Worm (Caenorhabditis elegans) whole organism, mixed stage, embryonic: Measurements from ENCODE around the gene fbxa-184.

Experiments
- M03D4.4 ChIP-seq: sonication (generic microtip); optimal IDR thresholded peaks from 2 replicates; lab custom pipeline; 2017; ENCODE audit warnings: mild to moderate bottlenecking, missing genetic modification characterization, missing compliant biosample characterization
- bed-3 ChIP-seq: fragments of 200-800 bp; sonication (Bioruptor generic); optimal IDR thresholded peaks from 3 replicates; lab custom pipeline; 2018; ENCODE audit warnings: mild to moderate bottlenecking, missing genetic modification characterization, moderate library complexity, missing compliant biosample characterization
- blmp-1 ChIP-seq: fragments of 150-350 bp; optimal IDR thresholded peaks from 2 replicates; lab custom pipeline; 2014; ENCODE audit warnings: missing biosample characterization, missing genetic modification characterization
- ceh-39 ChIP-seq: fragments of 150-350 bp; optimal IDR thresholded peaks from 2 replicates; lab custom pipeline; 2014; ENCODE audit warnings: missing biosample characterization, missing genetic modification characterization
- ceh-43 ChIP-seq: fragments of 200-800 bp; sonication (Bioruptor generic); optimal IDR thresholded peaks from 2 replicates; lab custom pipeline; 2018; ENCODE audit warnings: mild to moderate bottlenecking, missing genetic modification characterization, moderate library complexity, missing compliant biosample characterization
- ceh-83 ChIP-seq: fragments of 200-800 bp; sonication (Bioruptor generic); optimal IDR thresholded peaks from 2 replicates; lab custom pipeline; 2018; ENCODE audit warnings: mild to moderate bottlenecking, missing genetic modification characterization, missing compliant biosample characterization
- cnd-1 ChIP-seq: fragments of 200-800 bp; sonication (Bioruptor generic); optimal IDR thresholded peaks from 2 replicates; lab custom pipeline; 2018; ENCODE audit warnings: mild to moderate bottlenecking, missing genetic modification characterization, missing compliant biosample characterization
- drap-1 ChIP-seq: fragments of 200-800 bp; sonication (Bioruptor generic); optimal IDR thresholded peaks from 3 replicates; lab custom pipeline; 2018; ENCODE audit warnings: mild to moderate bottlenecking, missing genetic modification characterization, missing compliant biosample characterization
- elt-1 ChIP-seq: sonication (generic microtip); optimal IDR thresholded peaks from 2 replicates; lab custom pipeline; 2017; ENCODE audit warnings: missing genetic modification characterization, mild to moderate bottlenecking, missing compliant biosample characterization, antibody characterized with exemption, moderate library complexity, borderline replicate concordance; ENCODE audit not compliant: insufficient read depth
- elt-3 ChIP-seq: fragments of 150-350 bp; optimal IDR thresholded peaks from 2 replicates; lab custom pipeline; 2014; ENCODE audit warnings: missing biosample characterization, missing genetic modification characterization
- flh-1 ChIP-seq: fragments of 200-800 bp; sonication (Bioruptor generic); optimal IDR thresholded peaks from 2 replicates; lab custom pipeline; 2018; ENCODE audit warnings: mild to moderate bottlenecking, missing genetic modification characterization, moderate library complexity, missing compliant biosample characterization
- ham-2 ChIP-seq: fragments of 200-800 bp; sonication (Bioruptor generic); optimal IDR thresholded peaks from 2 replicates; lab custom pipeline; 2018; ENCODE audit warnings: mild to moderate bottlenecking, missing genetic modification characterization, missing compliant biosample characterization
- hlh-1 ChIP-seq: fragments of 150-350 bp; optimal IDR thresholded peaks from 2 replicates; lab custom pipeline; 2014; ENCODE audit warnings: missing biosample characterization, missing genetic modification reagents, missing genetic modification characterization
- lin-13 ChIP-seq: fragments of 150-350 bp; optimal IDR thresholded peaks from 2 replicates; lab custom pipeline; 2014; ENCODE audit warnings: missing biosample characterization, missing genetic modification characterization
- lin-32 ChIP-seq: fragments of 200-800 bp; sonication (Bioruptor generic); optimal IDR thresholded peaks from 2 replicates; lab custom pipeline; 2018; ENCODE audit warnings: mild to moderate bottlenecking, missing genetic modification characterization, missing compliant biosample characterization
- lsy-2 ChIP-seq: fragments of 150-350 bp; optimal IDR thresholded peaks from 2 replicates; lab custom pipeline; 2014; ENCODE audit warnings: missing biosample characterization, missing genetic modification characterization
- mab-5 ChIP-seq: fragments of 150-350 bp; optimal IDR thresholded peaks from 2 replicates; lab custom pipeline; 2014; ENCODE audit warnings: missing biosample characterization, missing genetic modification characterization
- mep-1 ChIP-seq: fragments of 150-350 bp; optimal IDR thresholded peaks from 2 replicates; lab custom pipeline; 2017; ENCODE audit warnings: missing biosample characterization, missing genetic modification reagents, missing genetic modification characterization, inconsistent platforms
- mls-2 ChIP-seq: sonication (generic microtip); optimal IDR thresholded peaks from 2 replicates; lab custom pipeline; 2016; ENCODE audit warnings: mild to moderate bottlenecking, missing genetic modification characterization, moderate library complexity, missing compliant biosample characterization
- nhr-2 ChIP-seq: fragments of 150-350 bp; optimal IDR thresholded peaks from 2 replicates; lab custom pipeline; 2014; ENCODE audit warnings: missing biosample characterization, missing genetic modification characterization
- nhr-237 ChIP-seq: fragments of 150-350 bp; optimal IDR thresholded peaks from 2 replicates; lab custom pipeline; 2014; ENCODE audit warnings: missing biosample characterization, missing genetic modification characterization
- nhr-28 ChIP-seq: fragments of 150-350 bp; optimal IDR thresholded peaks from 2 replicates; lab custom pipeline; 2014; ENCODE audit warnings: missing biosample characterization, missing genetic modification characterization
- pha-4 ChIP-seq: fragments of 150-350 bp; optimal IDR thresholded peaks from 2 replicates; lab custom pipeline; 2018; ENCODE audit warnings: missing biosample characterization, missing genetic modification reagents, missing genetic modification characterization
- snpc-4 ChIP-seq: fragments of 150-350 bp; optimal IDR thresholded peaks from 2 replicates; lab custom pipeline; 2014; ENCODE audit warnings: missing biosample characterization, missing genetic modification characterization
- tbx-8 ChIP-seq: fragments of 200-800 bp; sonication (Bioruptor generic); optimal IDR thresholded peaks from 2 replicates; lab custom pipeline; 2018; ENCODE audit warnings: mild to moderate bottlenecking, missing genetic modification characterization, moderate library complexity, missing compliant biosample characterization
- unc-120 ChIP-seq: sonication (generic microtip); optimal IDR thresholded peaks from 2 replicates; lab custom pipeline; 2017; ENCODE audit warnings: missing genetic modification characterization, missing compliant biosample characterization; ENCODE audit not compliant: poor library complexity, severe bottlenecking
- unc-39 ChIP-seq: fragments of 150-350 bp; optimal IDR thresholded peaks from 2 replicates; lab custom pipeline; 2014; ENCODE audit warnings: missing biosample characterization, missing genetic modification characterization
- zip-8 ChIP-seq: fragments of 150-350 bp; optimal IDR thresholded peaks from 2 replicates; lab custom pipeline; 2014; ENCODE audit warnings: missing biosample characterization, missing genetic modification characterization
- ztf-11 ChIP-seq: fragments of 150-350 bp; optimal IDR thresholded peaks from 2 replicates; lab custom pipeline; 2014; ENCODE audit warnings: missing biosample characterization, missing genetic modification characterization

Gene fbxa-184

DNA sequence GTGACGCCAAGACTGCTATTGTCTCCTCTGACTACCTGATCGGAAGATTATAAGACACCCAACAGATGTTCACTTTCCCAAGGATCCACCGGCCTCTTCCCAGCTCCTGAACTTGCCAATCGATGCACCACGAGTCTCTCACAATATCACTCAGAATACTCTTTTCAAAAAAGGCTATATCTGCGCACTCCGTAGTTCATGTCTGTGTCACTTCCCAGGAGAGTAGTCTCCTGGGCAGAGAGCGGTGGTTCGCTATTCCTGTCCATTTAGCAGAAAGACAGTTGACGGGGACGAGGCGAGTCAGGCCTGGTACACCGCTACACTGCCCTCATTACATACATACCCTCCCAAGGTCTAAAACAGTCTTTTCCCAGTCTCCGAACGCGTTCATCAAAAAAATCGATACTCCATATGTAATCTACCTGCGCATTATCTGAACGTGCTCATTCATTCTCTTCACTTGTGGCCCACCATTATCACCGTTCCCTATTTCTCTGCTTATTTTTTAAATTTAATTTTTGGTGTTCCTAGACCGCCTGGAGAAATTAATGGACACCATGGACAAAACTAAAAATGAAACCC lies 4.8 kb downstream of the fbxa-184 start, which contains the start of gene btb-6:
btb-6 (plus strand) TSS at position 532 of the 582 bp plus-strand sequence.
- TF ChIP-seq lin-13 (tag; lab: Kevin White, UChicago), result no peak
- TF ChIP-seq mls-2 (tag; lab: Kevin White, UChicago), result no peak
- TF ChIP-seq flh-1, result no peak
- no peak for TF ChIP-seq elt-3 (tag; lab: Kevin White, UChicago)
- no peak for TF ChIP-seq snpc-4 (tag; lab: Kevin White, UChicago)
- TF ChIP-seq nhr-2, result peak; percentile 69
- peak; percentile 9 for TF ChIP-seq ceh-39 (tag; lab: Kevin White, UChicago)
- no peak for TF ChIP-seq pha-4 (tag; lab: Kevin White, UChicago)
- no peak for TF ChIP-seq ham-2 (GFP tag; lab: Kevin White, UChicago)
- TF ChIP-seq cnd-1 (tag; lab: Kevin White, UChicago), result peak; percentile 4
- no peak for TF ChIP-seq unc-39 (tag; lab: Kevin White, UChicago)
- no peak for TF ChIP-seq hlh-1

DNA sequence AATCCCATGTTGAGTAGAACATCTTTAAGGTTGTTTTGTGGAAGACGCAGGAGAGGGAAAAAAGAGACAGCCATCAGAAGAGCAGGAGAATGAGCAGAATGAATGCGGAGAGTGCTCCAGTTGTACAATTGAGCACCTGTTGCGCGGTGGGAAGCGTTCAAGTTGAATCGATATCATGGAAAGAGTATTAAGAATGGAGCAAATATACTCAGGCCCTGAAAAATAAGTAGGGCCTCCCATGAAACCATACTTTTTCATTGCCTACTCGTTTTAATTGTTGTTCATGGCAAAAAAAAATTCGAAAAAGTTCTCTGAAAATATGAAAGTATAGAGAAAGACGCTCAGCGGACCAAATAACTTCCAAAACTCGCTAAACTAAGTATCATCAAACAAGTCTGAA lies 9.1 kb downstream of the fbxa-184 start, which contains the start of gene fbxb-48:
fbxb-48 (minus strand) TSS at position 101 of the 400 bp plus-strand sequence.
- TF ChIP-seq hlh-1 (peak; percentile 50), elt-1 (tag; lab: Kevin White, UChicago) (no peak), pha-4 (tag; lab: Kevin White, UChicago) (no peak)

DNA sequence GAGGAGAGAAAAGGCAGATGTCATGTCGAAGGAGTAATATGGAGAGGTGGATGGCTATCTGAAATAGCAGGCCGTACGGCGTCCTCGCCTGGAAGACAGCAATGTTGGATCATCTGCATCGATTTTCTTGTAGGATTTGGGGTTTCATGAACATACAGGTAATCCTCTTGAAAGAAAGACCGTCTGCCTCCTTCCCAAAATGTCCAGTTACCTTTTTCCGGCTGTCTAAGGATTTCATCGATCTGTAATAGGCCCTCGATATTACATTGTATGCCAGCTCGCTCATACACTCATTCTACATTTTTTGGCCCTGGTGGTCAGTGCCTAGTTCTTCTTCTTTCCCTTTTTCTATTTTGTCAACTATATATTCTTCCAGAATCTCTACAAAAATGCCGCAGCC lies 12.3 kb downstream of the fbxa-184 start, which contains the start of the genes fbxb-5 and btb-8:
fbxb-5 (minus strand) TSS at position 101 of the 400 bp plus-strand sequence.
btb-8 (plus strand) TSS at position 377 of the 400 bp plus-strand sequence.
- TF ChIP-seq blmp-1 (no peak), tbx-8 (no peak), lsy-2 (tag; lab: Kevin White, UChicago) (no peak), mls-2 (tag; lab: Kevin White, UChicago) (no peak), drap-1 (GFP tag; lab: Kevin White, UChicago) (no peak), nhr-28 (tag; lab: Kevin White, UChicago) (no peak), ztf-11 (no peak), zip-8 (no peak), M03D4.4 (no peak), lin-13 (tag; lab: Kevin White, UChicago) (no peak), lin-32 (GFP tag; lab: Kevin White, UChicago) (no peak), unc-39 (tag; lab: Kevin White, UChicago) (no peak), nhr-237 (tag; lab: Kevin White, UChicago) (no peak), ceh-43 (GFP tag; lab: Kevin White, UChicago) (no peak), mep-1 (tag; lab: Kevin White, UChicago) (no peak), unc-120 (tag; lab: Kevin White, UChicago) (no peak), ceh-83 (GFP tag; lab: Kevin White, UChicago) (no peak), cnd-1 (tag; lab: Kevin White, UChicago) (no peak), bed-3 (GFP tag; lab: Kevin White, UChicago) (no peak), hlh-1 (no peak)

- TF ChIP-seq zip-8, result no peak
- no peak for TF ChIP-seq mab-5
- no peak for TF ChIP-seq flh-1
- no peak for TF ChIP-seq lin-32 (GFP tag; lab: Kevin White, UChicago)
Measured at ce11 chrII:1724314-1724713, 14.3 kb downstream of the fbxa-184 start, which contains the start of gene fbxb-11. Gene fbxb-11 (plus strand): TSS chrII:1724614.

ce11 chrII:1725735-1726134 lies 15.7 kb downstream of the fbxa-184 start, which contains the start of gene F45C12.17:
Gene F45C12.17 (plus strand): TSS chrII:1726111.
- no peak for TF ChIP-seq snpc-4 (tag; lab: Kevin White, UChicago)
- no peak for TF ChIP-seq lsy-2 (tag; lab: Kevin White, UChicago)
- TF ChIP-seq nhr-2, result no peak
- no peak for TF ChIP-seq unc-39 (tag; lab: Kevin White, UChicago)
- TF ChIP-seq ceh-83 (GFP tag; lab: Kevin White, UChicago), result no peak
- TF ChIP-seq lin-13 (tag; lab: Kevin White, UChicago), result no peak
- TF ChIP-seq ceh-39 (tag; lab: Kevin White, UChicago), result peak; percentile 12
